Worm (Caenorhabditis elegans): ENCODE results near the gene Y41D4A.4.
A peak's percentile ranks its signal among the peaks of the same experiment; 100 is the strongest.

Gene Y41D4A.4

DNA sequence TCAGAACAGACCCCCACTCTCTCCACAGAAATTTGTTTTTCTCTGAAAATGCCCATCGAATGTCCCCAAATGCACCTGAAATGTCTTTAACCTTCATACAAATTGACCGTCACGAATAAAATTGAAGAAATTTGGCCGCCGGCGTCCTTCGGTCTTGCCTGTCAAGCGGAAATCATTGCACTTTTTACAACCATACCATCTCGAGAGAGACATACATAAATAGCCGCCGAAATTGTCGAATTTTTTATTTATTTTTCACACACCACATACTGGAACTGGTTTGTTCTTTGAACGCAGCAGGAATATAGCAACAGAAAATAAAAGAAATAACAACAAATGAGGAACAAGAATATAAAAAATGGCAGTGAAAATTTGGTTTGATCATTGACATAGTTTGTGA lies 30.1 kb upstream of the Y41D4A.4 start:
- TF ChIP-seq ref-1 (GFP tag; conservative IDR thresholded peaks at IDR 0.05) (no peak), cog-1 (tag; optimal IDR thresholded peaks at IDR 0.05) (no peak), med-1 (GFP tag; optimal IDR thresholded peaks at IDR 0.05; ENCODE audit: insufficient read depth) (no peak), ztf-23 (GFP tag; IDR thresholded peaks at IDR 0.05) (no peak), klf-2 (GFP tag; conservative IDR thresholded peaks at IDR 0.05) (no peak), T22C8.4 (GFP tag; IDR thresholded peaks at IDR 0.05) (no peak), ztf-29 (GFP tag; IDR thresholded peaks at IDR 0.05) (no peak), flt-1 (GFP tag; IDR thresholded peaks at IDR 0.05) (no peak), tab-1 (GFP tag; IDR thresholded peaks at IDR 0.05) (no peak)

DNA sequence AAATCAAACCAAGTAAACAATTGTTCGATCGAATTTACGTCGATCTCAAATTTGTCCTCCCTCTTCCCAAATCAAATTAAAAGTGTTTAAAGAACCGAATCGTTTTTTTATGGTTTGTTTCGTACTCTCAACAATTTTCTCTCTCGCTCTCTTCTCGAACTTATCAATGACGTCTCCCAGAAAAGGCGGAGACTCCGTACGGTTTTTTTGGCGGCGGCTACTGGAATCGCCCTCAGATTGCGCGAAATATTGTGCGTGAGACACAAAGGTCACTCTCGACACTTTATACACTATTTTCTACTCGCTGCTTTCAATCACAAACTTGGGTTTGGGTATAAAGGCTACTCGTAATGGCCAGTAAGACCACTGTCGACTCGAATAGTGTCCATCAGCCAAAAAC lies 25.3 kb upstream of the Y41D4A.4 start, which contains the start of gene epic-2:
Gene epic-2, plus strand, starts transcription at position 317 of the 400 bp plus-strand sequence.
- TF ChIP-seq ref-1 (GFP tag; conservative IDR thresholded peaks at IDR 0.05) (no peak), T22C8.4 (GFP tag; IDR thresholded peaks at IDR 0.05) (no peak)

DNA sequence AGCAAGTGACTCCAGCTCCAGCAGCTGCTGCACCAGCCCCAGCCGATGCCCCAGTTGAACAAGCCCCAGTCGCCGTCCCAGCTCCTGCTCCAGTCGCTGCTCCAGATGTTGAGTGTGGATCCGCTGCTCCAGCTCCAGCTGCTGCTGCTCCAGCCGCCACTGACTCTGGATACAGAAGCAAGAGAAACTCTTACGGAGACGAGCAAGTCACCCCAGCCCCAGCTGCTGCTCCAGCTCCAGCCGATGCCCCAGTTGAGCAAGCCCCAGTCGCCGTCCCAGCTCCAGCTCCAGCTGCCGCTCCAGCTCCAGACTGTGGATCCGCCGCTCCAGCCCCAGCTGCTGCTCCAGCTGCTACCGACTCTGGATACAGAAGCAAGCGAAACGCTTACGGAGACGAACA lies 24.2 kb upstream of the Y41D4A.4 start:
- TF ChIP-seq tab-1 (GFP tag; IDR thresholded peaks at IDR 0.05) (no peak), ref-1 (GFP tag; conservative IDR thresholded peaks at IDR 0.05) (no peak), ztf-23 (GFP tag; IDR thresholded peaks at IDR 0.05) (no peak), cog-1 (tag; optimal IDR thresholded peaks at IDR 0.05) (no peak), T22C8.4 (GFP tag; IDR thresholded peaks at IDR 0.05) (no peak), med-1 (GFP tag; optimal IDR thresholded peaks at IDR 0.05; ENCODE audit: insufficient read depth) (no peak), ztf-29 (GFP tag; IDR thresholded peaks at IDR 0.05) (no peak), klf-2 (GFP tag; conservative IDR thresholded peaks at IDR 0.05) (no peak; the same call in 1 of the 2 replicates), flt-1 (GFP tag; IDR thresholded peaks at IDR 0.05) (no peak)

DNA sequence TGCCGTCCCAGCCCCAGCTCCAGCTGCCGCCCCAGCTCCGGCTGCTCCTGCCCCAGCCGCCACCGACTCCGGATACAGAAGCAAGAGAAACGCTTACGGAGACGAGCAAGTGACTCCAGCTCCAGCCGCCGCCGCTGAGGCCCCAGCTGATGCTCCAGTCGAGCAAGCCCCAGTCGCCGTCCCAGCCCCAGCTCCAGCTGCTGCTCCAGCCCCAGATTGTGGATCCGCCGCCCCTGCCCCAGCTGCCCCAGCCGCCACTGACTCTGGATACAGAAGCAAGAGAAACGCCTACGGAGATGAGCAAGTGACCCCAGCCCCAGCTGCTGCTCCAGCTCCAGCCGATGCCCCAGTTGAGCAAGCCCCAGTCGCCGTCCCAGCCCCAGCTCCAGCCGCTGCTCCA lies 23.3 kb upstream of the Y41D4A.4 start:
- peak; percentile 54; the same call in 1 of the 2 replicates for TF ChIP-seq klf-2 (GFP tag; conservative IDR thresholded peaks at IDR 0.05)
- TF ChIP-seq ztf-23 (GFP tag; IDR thresholded peaks at IDR 0.05) = 0 out of 2 replicates have a peak, but pooled peaks have one; percentile 32

DNA sequence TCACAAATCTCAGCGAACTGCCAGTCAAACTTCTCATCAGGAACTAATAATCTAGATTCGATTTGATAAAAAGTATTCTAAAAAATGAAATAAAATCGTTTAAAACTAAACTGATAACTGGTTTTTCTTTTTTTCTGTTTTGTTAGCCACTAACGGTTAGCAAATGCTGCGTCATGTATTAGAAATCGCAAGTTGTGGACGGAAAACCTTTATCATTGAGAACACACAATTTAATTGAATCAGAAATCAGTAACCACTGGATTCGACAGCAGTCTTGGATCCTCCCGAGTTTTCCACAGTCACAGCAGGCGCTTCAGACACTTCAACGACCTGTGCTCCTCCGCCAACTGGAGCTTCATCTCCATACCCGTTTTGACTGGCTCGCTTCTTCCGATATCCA lies 22.8 kb upstream of the Y41D4A.4 start:
- TF ChIP-seq med-1 (GFP tag; optimal IDR thresholded peaks at IDR 0.05; ENCODE audit: insufficient read depth) = no peak
- no peak for TF ChIP-seq klf-2 (GFP tag; conservative IDR thresholded peaks at IDR 0.05)
- TF ChIP-seq ztf-23 (GFP tag; IDR thresholded peaks at IDR 0.05) = no peak
- no peak for TF ChIP-seq ztf-29 (GFP tag; IDR thresholded peaks at IDR 0.05)
- TF ChIP-seq tab-1 (GFP tag; IDR thresholded peaks at IDR 0.05) = no peak
- TF ChIP-seq T22C8.4 (GFP tag; IDR thresholded peaks at IDR 0.05) = no peak
- no peak for TF ChIP-seq cog-1 (tag; optimal IDR thresholded peaks at IDR 0.05)
- no peak for TF ChIP-seq flt-1 (GFP tag; IDR thresholded peaks at IDR 0.05)
- no peak for TF ChIP-seq ref-1 (GFP tag; conservative IDR thresholded peaks at IDR 0.05)

DNA sequence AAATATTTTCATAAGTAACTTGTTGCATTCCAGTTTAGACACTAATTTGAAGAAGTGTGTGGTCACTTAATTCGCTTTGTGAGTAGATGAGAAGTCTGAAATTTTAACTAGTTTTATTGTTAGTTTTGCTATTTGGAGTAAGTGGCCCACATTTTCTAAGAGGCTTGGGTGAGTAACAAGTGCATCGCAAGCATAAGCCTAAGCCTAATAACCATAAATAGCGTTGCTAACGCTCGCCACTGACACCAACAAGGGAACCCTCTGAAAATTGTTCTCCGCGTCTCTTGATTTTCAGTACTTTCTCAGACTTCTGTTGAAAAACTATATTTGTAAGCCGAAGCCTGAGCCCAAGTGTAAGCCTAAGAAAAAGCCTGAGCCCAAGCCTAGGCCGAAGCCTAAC lies 21.5 kb upstream of the Y41D4A.4 start, which contains the start of gene epic-3:
Gene epic-3, minus strand, starts transcription at position 101 of the 400 bp plus-strand sequence.
- TF ChIP-seq med-1 (GFP tag; optimal IDR thresholded peaks at IDR 0.05; ENCODE audit: insufficient read depth) (no peak), ztf-23 (GFP tag; IDR thresholded peaks at IDR 0.05) (no peak), klf-2 (GFP tag; conservative IDR thresholded peaks at IDR 0.05) (no peak), ref-1 (GFP tag; conservative IDR thresholded peaks at IDR 0.05) (no peak), tab-1 (GFP tag; IDR thresholded peaks at IDR 0.05) (no peak), T22C8.4 (GFP tag; IDR thresholded peaks at IDR 0.05) (no peak), ztf-29 (GFP tag; IDR thresholded peaks at IDR 0.05) (no peak), cog-1 (tag; optimal IDR thresholded peaks at IDR 0.05) (no peak), flt-1 (GFP tag; IDR thresholded peaks at IDR 0.05) (no peak)

DNA sequence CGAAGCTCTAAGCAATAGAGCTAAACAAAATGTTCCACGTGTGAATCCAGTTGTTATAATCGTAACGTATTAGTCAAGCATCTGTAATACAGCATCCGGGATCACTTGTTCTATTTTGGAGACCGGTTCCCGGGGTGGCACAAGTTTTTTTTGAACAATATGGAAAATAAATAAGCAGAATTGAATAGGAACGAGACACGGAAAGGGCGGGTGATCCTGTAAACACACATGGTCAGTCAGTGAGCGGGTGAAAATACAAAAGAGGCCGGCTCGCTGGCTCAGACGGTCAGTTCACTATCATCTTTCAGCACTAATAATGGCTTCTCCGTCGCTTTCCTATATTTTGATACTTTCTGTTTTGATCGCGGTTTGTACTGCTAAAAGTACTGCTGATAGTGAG lies 19.9 kb upstream of the Y41D4A.4 start, which contains the start of gene K08D12.8:
Gene K08D12.8, plus strand, starts transcription at position 301 of the 400 bp plus-strand sequence.
- TF ChIP-seq ztf-29 (GFP tag; IDR thresholded peaks at IDR 0.05) = no peak
- TF ChIP-seq ref-1 (GFP tag; conservative IDR thresholded peaks at IDR 0.05) = no peak
- TF ChIP-seq flt-1 (GFP tag; IDR thresholded peaks at IDR 0.05) = no peak
- TF ChIP-seq T22C8.4 (GFP tag; IDR thresholded peaks at IDR 0.05) = no peak

DNA sequence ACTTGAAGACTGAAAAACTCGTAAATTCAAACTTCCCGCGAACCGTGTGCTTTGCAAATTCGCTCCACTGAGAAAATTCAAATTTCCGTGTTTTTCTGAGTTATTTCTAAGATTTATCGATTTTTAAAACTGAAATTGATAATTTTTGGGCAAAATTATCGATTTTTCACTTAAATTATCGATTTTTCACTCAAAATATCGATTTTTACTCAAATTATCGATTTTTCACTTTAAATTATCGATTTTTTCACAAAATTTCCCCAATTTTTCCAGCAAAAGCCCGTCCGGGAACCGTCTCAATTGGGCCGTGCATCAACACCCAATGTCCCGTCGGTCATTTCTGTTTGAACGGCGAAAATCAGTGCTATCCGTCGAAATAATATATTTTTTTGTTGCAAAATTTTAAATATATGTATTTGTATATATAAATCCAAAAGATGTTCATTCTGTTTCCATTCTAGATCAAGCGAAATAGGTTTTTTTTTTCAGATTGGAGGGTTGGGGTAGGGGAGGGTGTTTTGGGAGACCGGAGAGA lies 18.2 kb upstream of the Y41D4A.4 start:
- TF ChIP-seq ztf-29 (GFP tag; IDR thresholded peaks at IDR 0.05) (no peak), T22C8.4 (GFP tag; IDR thresholded peaks at IDR 0.05) (peak; percentile 92), klf-2 (GFP tag; conservative IDR thresholded peaks at IDR 0.05) (no peak), tab-1 (GFP tag; IDR thresholded peaks at IDR 0.05) (no peak), ref-1 (GFP tag; conservative IDR thresholded peaks at IDR 0.05) (no peak)

- no peak for TF ChIP-seq ztf-29 (GFP tag; IDR thresholded peaks at IDR 0.05)
- TF ChIP-seq klf-2 (GFP tag; conservative IDR thresholded peaks at IDR 0.05) = no peak
- TF ChIP-seq tab-1 (GFP tag; IDR thresholded peaks at IDR 0.05) = no peak
- TF ChIP-seq flt-1 (GFP tag; IDR thresholded peaks at IDR 0.05) = no peak
- TF ChIP-seq ref-1 (GFP tag; conservative IDR thresholded peaks at IDR 0.05) = no peak
- TF ChIP-seq med-1 (GFP tag; optimal IDR thresholded peaks at IDR 0.05; ENCODE audit: insufficient read depth) = no peak
- no peak for TF ChIP-seq ztf-23 (GFP tag; IDR thresholded peaks at IDR 0.05)
- no peak for TF ChIP-seq T22C8.4 (GFP tag; IDR thresholded peaks at IDR 0.05)
- no peak for TF ChIP-seq cog-1 (tag; optimal IDR thresholded peaks at IDR 0.05)
These were observed 7.5 kb upstream of the Y41D4A.4 start for ce11 chrIV:1738324-1738730.

DNA sequence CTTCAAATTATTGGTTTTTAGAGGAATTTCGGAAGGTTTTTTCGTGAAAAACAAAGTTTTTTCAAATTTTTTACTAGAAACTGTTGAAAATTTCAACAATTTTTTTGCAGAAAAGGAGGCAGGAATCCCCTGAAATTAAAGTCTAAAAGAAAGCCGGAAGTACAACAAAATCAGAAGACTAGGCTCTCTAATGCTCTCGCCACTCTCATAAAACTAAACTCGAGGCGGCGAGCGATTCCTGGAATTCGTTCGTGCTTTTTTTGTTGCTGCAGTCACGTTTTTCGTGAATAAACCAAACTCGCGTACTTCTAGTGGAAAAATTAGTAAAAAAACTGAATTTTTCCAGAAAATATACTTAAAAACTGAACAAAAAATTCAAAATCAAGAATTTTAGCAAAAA lies 6.9 kb upstream of the Y41D4A.4 start:
- TF ChIP-seq cog-1 (tag; optimal IDR thresholded peaks at IDR 0.05) (no peak), flt-1 (GFP tag; IDR thresholded peaks at IDR 0.05) (no peak), T22C8.4 (GFP tag; IDR thresholded peaks at IDR 0.05) (no peak)

Data from whole organism, midembryonic.